Worm (Caenorhabditis elegans) whole organism, late embryonic: ENCODE data around the gene rpb-11.

Experiments
- ceh-9 ChIP-seq: sonication (generic microtip); optimal IDR thresholded peaks from 2 replicates; lab custom pipeline; 2016; ENCODE audit warnings: mild to moderate bottlenecking, missing genetic modification characterization, inconsistent platforms, missing compliant biosample characterization
- pha-4 ChIP-seq: fragments of 150-350 bp; optimal IDR thresholded peaks from 2 replicates; lab custom pipeline; 2018; ENCODE audit warnings: missing biosample characterization, missing genetic modification reagents, missing genetic modification characterization

DNA sequence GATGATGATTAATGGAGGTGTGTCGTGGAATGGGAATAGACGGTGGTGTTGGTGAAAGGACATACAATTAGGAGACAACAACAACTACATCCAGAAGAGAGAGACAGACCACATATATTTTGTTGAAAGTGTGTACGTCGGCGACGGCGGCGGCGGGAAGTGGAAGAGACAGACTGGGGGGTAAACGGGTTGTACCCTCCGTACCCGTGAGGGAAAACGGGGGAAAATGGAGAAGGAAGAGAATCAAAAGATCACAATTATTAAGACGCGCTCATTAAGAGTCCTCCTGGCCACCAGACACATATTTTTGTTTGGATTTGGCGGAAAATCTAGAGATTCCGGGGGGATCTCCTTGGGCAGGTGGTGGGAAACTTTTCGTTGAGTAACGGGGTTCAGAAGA lies 13.4 kb upstream of the rpb-11 start:
- TF ChIP-seq ceh-9 (tag; lab: Kevin White, UChicago) (no peak), pha-4 (no peak)
